Worm (Caenorhabditis elegans) whole organism, young adult: Measurements from ENCODE around the gene hsp-110.

ENCODE experiments used
- B0019.2 ChIP-seq: fragments of 200-800 bp; sonication (Bioruptor generic); conservative IDR thresholded peaks from 2 replicates; pipeline ENCODE4 v1.3.6; 2022; ENCODE audit warnings: missing genetic modification reagents, missing genetic modification characterization, missing compliant biosample characterization
- B0261.1 ChIP-seq: sonication (generic microtip); optimal IDR thresholded peaks from 2 replicates; lab custom pipeline; 2016; ENCODE audit warnings: mild to moderate bottlenecking, missing genetic modification characterization, moderate library complexity, missing compliant biosample characterization
- F37B4.10 ChIP-seq: fragments of 200-800 bp; sonication (Bioruptor generic); IDR thresholded peaks from 2 replicates; pipeline ENCODE4 v1.3.6; 2022; ENCODE audit warnings: missing genetic modification characterization, missing compliant biosample characterization
- F39B2.1 ChIP-seq: fragments of 200-800 bp; sonication (Bioruptor generic); IDR thresholded peaks from 2 replicates; pipeline ENCODE4 v1.3.6; 2022; ENCODE audit warnings: missing genetic modification reagents, missing genetic modification characterization, missing compliant biosample characterization
- F55B11.4 ChIP-seq: sonication (generic microtip); optimal IDR thresholded peaks from 2 replicates; lab custom pipeline; 2016; ENCODE audit warnings: missing compliant biosample characterization, missing genetic modification characterization, borderline replicate concordance; ENCODE audit not compliant: insufficient read depth
- F57A8.1 ChIP-seq: fragments of 200-800 bp; sonication (Bioruptor generic); optimal IDR thresholded peaks from 2 replicates; lab custom pipeline; 2018; ENCODE audit warnings: mild to moderate bottlenecking, missing genetic modification characterization, moderate library complexity, missing compliant biosample characterization
- T07F8.4 ChIP-seq: sonication (generic microtip); optimal IDR thresholded peaks from 2 replicates; lab custom pipeline; 2016; ENCODE audit warnings: mild to moderate bottlenecking, missing genetic modification characterization, moderate library complexity, missing compliant biosample characterization
- T26A5.8 ChIP-seq: sonication (generic microtip); optimal IDR thresholded peaks from 2 replicates; lab custom pipeline; 2016; ENCODE audit warnings: missing genetic modification characterization, missing compliant biosample characterization
- Y53F4B.3 ChIP-seq: fragments of 200-800 bp; sonication (Bioruptor generic); IDR thresholded peaks from 2 replicates; pipeline ENCODE4 v1.3.6; 2022; ENCODE audit warnings: missing genetic modification reagents, missing genetic modification characterization, missing compliant biosample characterization
- Y79H2A.3 ChIP-seq: fragments of 200-800 bp; sonication (Bioruptor generic); conservative IDR thresholded peaks from 2 replicates; pipeline ENCODE4 v1.3.6; 2022; ENCODE audit warnings: missing genetic modification reagents, missing genetic modification characterization, missing compliant biosample characterization
- atf-7 ChIP-seq: sonication (generic microtip); optimal IDR thresholded peaks from 2 replicates; lab custom pipeline; 2017; ENCODE audit warnings: mild to moderate bottlenecking, missing genetic modification characterization, missing compliant biosample characterization
- athp-1 ChIP-seq: sonication (generic microtip); optimal IDR thresholded peaks from 2 replicates; lab custom pipeline; 2017; ENCODE audit warnings: mild to moderate bottlenecking, missing genetic modification characterization, missing compliant biosample characterization
- ceh-40 ChIP-seq: fragments of 200-800 bp; sonication (Bioruptor generic); IDR thresholded peaks from 2 replicates; pipeline ENCODE4 v1.3.6; 2022; ENCODE audit warnings: missing genetic modification characterization, missing compliant biosample characterization
- ceh-91 ChIP-seq: fragments of 200-800 bp; sonication (Bioruptor generic); IDR thresholded peaks from 2 replicates; pipeline ENCODE4 v1.3.6; 2022; ENCODE audit warnings: missing genetic modification reagents, missing genetic modification characterization, missing compliant biosample characterization
- dox-1 ChIP-seq: fragments of 200-800 bp; sonication (Bioruptor generic); IDR thresholded peaks from 2 replicates; pipeline ENCODE4 v1.3.6; 2022; ENCODE audit warnings: missing genetic modification reagents, missing genetic modification characterization, missing compliant biosample characterization
- egl-18 ChIP-seq: fragments of 200-800 bp; sonication (Bioruptor generic); IDR thresholded peaks from 2 replicates; pipeline ENCODE4 v1.3.6; 2022; ENCODE audit warnings: missing genetic modification reagents, missing genetic modification characterization, missing compliant biosample characterization
- egl-44 ChIP-seq: fragments of 200-800 bp; sonication (Bioruptor generic); IDR thresholded peaks from 2 replicates; pipeline ENCODE4 v1.3.6; 2022; ENCODE audit warnings: missing genetic modification reagents, missing genetic modification characterization, missing compliant biosample characterization
- egrh-3 ChIP-seq: fragments of 200-800 bp; sonication (Bioruptor generic); IDR thresholded peaks from 2 replicates; pipeline ENCODE4 v1.3.6; 2022; ENCODE audit warnings: missing genetic modification reagents, missing genetic modification characterization, missing compliant biosample characterization
- ets-4 ChIP-seq: fragments of 200-800 bp; sonication (Bioruptor generic); optimal IDR thresholded peaks from 2 replicates; lab custom pipeline; 2018; ENCODE audit warnings: mild to moderate bottlenecking, missing genetic modification characterization, missing compliant biosample characterization
- fkh-3 ChIP-seq: sonication (generic microtip); optimal IDR thresholded peaks from 2 replicates; lab custom pipeline; 2016; ENCODE audit warnings: mild to moderate bottlenecking, missing genetic modification characterization, missing compliant biosample characterization
- hlh-12 ChIP-seq: sonication (generic microtip); optimal IDR thresholded peaks from 2 replicates; lab custom pipeline; 2016; ENCODE audit warnings: missing genetic modification characterization, missing compliant biosample characterization
- hmg-1.2 ChIP-seq: fragments of 200-800 bp; sonication (Bioruptor generic); IDR thresholded peaks from 2 replicates; pipeline ENCODE4 v1.3.6; 2022; ENCODE audit warnings: missing genetic modification reagents, missing genetic modification characterization, missing compliant biosample characterization
- hmg-20 ChIP-seq: fragments of 200-800 bp; sonication (Bioruptor generic); IDR thresholded peaks from 2 replicates; pipeline ENCODE4 v1.3.6; 2022; ENCODE audit warnings: missing genetic modification reagents, missing genetic modification characterization, missing compliant biosample characterization
- hsf-1 ChIP-seq: fragments of 200-800 bp; sonication (Bioruptor generic); IDR thresholded peaks from 2 replicates; pipeline ENCODE4 v1.3.6; 2022; ENCODE audit warnings: missing genetic modification reagents, missing genetic modification characterization, missing compliant biosample characterization
- let-607 ChIP-seq, 2 experiments: fragments of 200-800 bp in 1 of 2; sonication (Bioruptor generic) in 1 of 2; sonication (generic microtip) in 1 of 2; optimal IDR thresholded peaks; 2 replicates each; lab custom pipeline; 2016 to 2018; ENCODE audit warnings: mild to moderate bottlenecking in 2 of 2, missing compliant biosample characterization in 2 of 2, missing genetic modification characterization in 2 of 2, moderate library complexity in 2 of 2, missing genotype in 1 of 2
- lin-35 ChIP-seq, 3 experiments: fragments of 150-350 bp in 2 of 3; sonication (generic microtip) in 1 of 3; optimal IDR thresholded peaks; 2 replicates each; lab custom pipeline; 2014 to 2018; ENCODE audit warnings: missing biosample characterization in 3 of 3, missing genetic modification characterization in 3 of 3, missing genetic modification reagents in 3 of 3
- lin-54 ChIP-seq: fragments of 200-800 bp; sonication (Bioruptor generic); optimal IDR thresholded peaks from 2 replicates; lab custom pipeline; 2018; ENCODE audit warnings: mild to moderate bottlenecking, missing genetic modification characterization, missing compliant biosample characterization
- lir-1 ChIP-seq: fragments of 200-800 bp; sonication (Bioruptor generic); conservative IDR thresholded peaks from 2 replicates; pipeline ENCODE4 v1.3.6; 2022; ENCODE audit warnings: missing genetic modification reagents, missing genetic modification characterization, missing compliant biosample characterization
- madf-10 ChIP-seq: sonication (generic microtip); optimal IDR thresholded peaks from 2 replicates; lab custom pipeline; 2016; ENCODE audit warnings: mild to moderate bottlenecking, missing genetic modification characterization, missing compliant biosample characterization
- nfya-1 ChIP-seq: sonication (generic microtip); optimal IDR thresholded peaks from 2 replicates; lab custom pipeline; 2017; ENCODE audit warnings: antibody characterized with exemption, missing compliant biosample characterization, missing genetic modification characterization, borderline replicate concordance; ENCODE audit not compliant: insufficient read depth
- nfya-2 ChIP-seq: fragments of 200-800 bp; sonication (Bioruptor generic); IDR thresholded peaks from 2 replicates; pipeline ENCODE4 v1.3.6; 2022; ENCODE audit warnings: missing genetic modification reagents, missing genetic modification characterization, missing compliant biosample characterization
- nhr-179 ChIP-seq: sonication (generic microtip); optimal IDR thresholded peaks from 2 replicates; lab custom pipeline; 2016; ENCODE audit warnings: mild to moderate bottlenecking, missing genetic modification characterization, missing compliant biosample characterization
- nhr-27 ChIP-seq: fragments of 200-800 bp; sonication (Bioruptor generic); optimal IDR thresholded peaks from 2 replicates; lab custom pipeline; 2018; ENCODE audit warnings: mild to moderate bottlenecking, missing genetic modification characterization, moderate library complexity, missing compliant biosample characterization
- rcor-1 ChIP-seq: fragments of 200-800 bp; sonication (Bioruptor generic); IDR thresholded peaks from 2 replicates; pipeline ENCODE4 v1.3.6; 2022; ENCODE audit warnings: missing genetic modification reagents, missing genetic modification characterization, missing compliant biosample characterization
- repo-1 ChIP-seq: sonication (generic microtip); optimal IDR thresholded peaks from 2 replicates; lab custom pipeline; 2017; ENCODE audit warnings: mild to moderate bottlenecking, missing genetic modification characterization, missing compliant biosample characterization
- sea-2 ChIP-seq: fragments of 200-800 bp; sonication (Bioruptor generic); IDR thresholded peaks from 2 replicates; pipeline ENCODE4 v1.3.6; 2022; ENCODE audit warnings: missing genetic modification characterization, missing compliant biosample characterization
- snpc-3.4 ChIP-seq: sonication (generic microtip); optimal IDR thresholded peaks from 2 replicates; lab custom pipeline; 2017; ENCODE audit warnings: missing genetic modification characterization, mild to moderate bottlenecking, missing compliant biosample characterization, antibody characterized with exemption, moderate library complexity, missing genotype, missing genetic modification reagents
- somi-1 ChIP-seq: fragments of 200-800 bp; sonication (Bioruptor generic); optimal IDR thresholded peaks from 2 replicates; lab custom pipeline; 2018; ENCODE audit warnings: mild to moderate bottlenecking, missing genetic modification characterization, missing compliant biosample characterization
- tbx-9 ChIP-seq: sonication (generic microtip); optimal IDR thresholded peaks from 2 replicates; lab custom pipeline; 2016; ENCODE audit warnings: borderline replicate concordance, missing genetic modification characterization, inconsistent platforms, missing compliant biosample characterization
- tlf-1 ChIP-seq: fragments of 200-800 bp; sonication (Bioruptor generic); optimal IDR thresholded peaks from 2 replicates; lab custom pipeline; 2018; ENCODE audit warnings: mild to moderate bottlenecking, missing genetic modification characterization, missing compliant biosample characterization
- unc-62 ChIP-seq: fragments of 150-350 bp; optimal IDR thresholded peaks from 2 replicates; lab custom pipeline; 2014; ENCODE audit warnings: missing biosample characterization, missing genetic modification reagents, missing genetic modification characterization
- ztf-25 ChIP-seq: fragments of 200-800 bp; sonication (Bioruptor generic); IDR thresholded peaks from 2 replicates; pipeline ENCODE4 v1.3.6; 2022; ENCODE audit warnings: missing genetic modification reagents, missing genetic modification characterization, missing compliant biosample characterization
- ztf-26 ChIP-seq: sonication (generic microtip); optimal IDR thresholded peaks from 2 replicates; lab custom pipeline; 2017; ENCODE audit warnings: missing genetic modification characterization, missing compliant biosample characterization
- ztf-6 ChIP-seq: fragments of 200-800 bp; sonication (Bioruptor generic); IDR thresholded peaks from 2 replicates; pipeline ENCODE4 v1.3.6; 2022; ENCODE audit warnings: missing genetic modification reagents, missing genetic modification characterization, missing compliant biosample characterization

hsp-110 gene

DNA sequence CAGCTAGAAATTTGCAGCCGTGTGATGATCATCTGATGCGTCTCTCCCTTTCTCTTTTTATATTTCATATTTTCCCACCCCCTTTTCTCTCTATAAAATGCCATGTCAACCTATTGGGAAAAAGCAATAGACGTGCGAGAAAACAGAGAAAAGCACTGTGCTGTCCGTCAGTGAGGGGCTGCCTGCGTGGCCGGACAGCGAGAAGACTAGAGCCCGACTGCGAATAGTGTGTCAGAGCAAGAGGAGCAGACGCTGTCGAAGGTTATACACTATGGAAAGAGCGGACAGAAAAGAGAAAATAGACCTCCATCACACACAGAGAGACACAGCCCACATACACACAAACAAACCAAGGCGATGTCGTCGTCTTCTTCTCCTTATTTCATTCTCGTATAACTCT lies 21.6 kb downstream of the hsp-110 start (continued):
- no peak for TF ChIP-seq nhr-179 (tag; lab: Kevin White, UChicago)
- TF ChIP-seq, all 124 proteins: peak for 42

DNA sequence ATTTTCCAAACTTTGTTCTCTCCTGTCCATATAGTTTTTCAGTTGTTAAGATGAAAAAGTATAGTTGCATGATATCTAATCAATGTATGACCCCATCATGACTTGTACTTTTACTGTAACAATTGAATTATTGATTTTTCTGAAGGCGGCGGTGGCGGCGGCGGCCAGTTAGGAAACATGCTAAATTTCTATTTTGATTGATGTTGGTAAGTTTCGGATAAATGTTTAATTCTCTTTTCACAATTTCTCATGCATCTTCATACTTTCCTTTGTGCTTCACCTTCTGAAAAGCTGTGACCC lies 28.8 kb downstream of the hsp-110 start, which contains the start of gene sor-1:
TSS of gene sor-1 (plus strand) at position 201 of the 300 bp plus-strand sequence.
- TF ChIP-seq T07F8.4 (tag; lab: Kevin White, UChicago), result no peak
- TF ChIP-seq egl-44 (GFP tag; lab: Robert Waterston, UW), result no peak
- TF ChIP-seq let-607 (tag; optimal IDR thresholded peaks at IDR 0.05; lab: Kevin White, UChicago), result no peak
- no peak for TF ChIP-seq atf-7
- TF ChIP-seq nfya-2 (GFP tag; lab: Robert Waterston, UW), result no peak
- TF ChIP-seq T26A5.8, result no peak
- TF ChIP-seq lir-1 (GFP tag; lab: Robert Waterston, UW), result no peak
- no peak for TF ChIP-seq rcor-1
- TF ChIP-seq fkh-3 (tag; lab: Kevin White, UChicago), result no peak
- no peak for TF ChIP-seq F39B2.1 (GFP tag; lab: Robert Waterston, UW)
- TF ChIP-seq nhr-27, result no peak

DNA sequence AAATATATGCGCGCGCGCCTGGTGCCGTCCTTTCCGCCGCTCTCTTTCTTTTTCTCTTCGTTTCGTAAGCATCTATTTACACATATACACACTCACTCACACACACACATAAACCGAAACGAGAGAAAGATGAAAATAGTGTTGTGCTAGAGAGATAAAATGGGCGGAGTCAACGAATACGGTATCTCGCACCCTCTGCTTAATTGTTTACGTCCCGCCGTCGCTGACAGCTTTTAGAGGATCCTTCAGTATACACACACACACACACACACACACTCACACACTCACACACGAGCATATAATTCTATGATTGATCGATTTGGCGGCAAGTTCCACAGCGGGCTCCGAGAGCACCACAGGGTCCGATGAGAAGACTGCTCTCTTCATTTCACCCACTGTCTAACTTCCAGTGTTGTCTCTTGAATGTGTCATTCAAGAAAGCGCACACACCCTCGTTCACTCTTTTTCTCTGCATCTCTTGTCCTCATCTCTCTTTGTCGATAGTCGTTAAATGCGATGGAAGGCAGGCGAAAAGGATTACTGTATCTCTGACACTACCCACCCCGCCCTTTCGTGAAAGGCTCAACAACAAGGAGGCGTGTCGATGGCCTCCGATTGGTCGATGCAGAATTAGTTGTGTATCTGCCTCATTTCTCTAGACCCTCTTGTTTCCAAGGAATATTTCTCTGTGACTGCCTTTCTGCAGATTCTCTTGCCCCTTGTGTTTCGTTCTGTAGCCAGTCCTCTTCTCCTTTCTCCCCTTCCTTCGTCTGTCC lies 29.3 kb downstream of the hsp-110 start:
- TF ChIP-seq dox-1 (GFP tag; lab: Robert Waterston, UW), result peak; percentile 83
- peak; percentile 64 for TF ChIP-seq ets-4 (GFP tag; lab: Kevin White, UChicago)
- TF ChIP-seq ztf-6 (GFP tag; lab: Robert Waterston, UW), result no peak
- TF ChIP-seq snpc-3.4 (tag; lab: Kevin White, UChicago), result no peak
- TF ChIP-seq F37B4.10, result no peak
- TF ChIP-seq lir-1 (GFP tag; lab: Robert Waterston, UW), result peak; percentile 66
- TF ChIP-seq ztf-25 (GFP tag; lab: Robert Waterston, UW), result no peak
- no peak for TF ChIP-seq Y53F4B.3
- peak; percentile 79 for TF ChIP-seq atf-7
- TF ChIP-seq Y79H2A.3, result no peak
- no peak for TF ChIP-seq egl-18 (GFP tag; lab: Robert Waterston, UW)
- TF ChIP-seq somi-1, result peak; percentile 42
- TF ChIP-seq sea-2 (GFP tag; lab: Robert Waterston, UW), result no peak
- TF ChIP-seq F55B11.4 (tag; lab: Kevin White, UChicago), result no peak
- TF ChIP-seq hmg-20 (GFP tag; lab: Robert Waterston, UW), result no peak
- no peak for TF ChIP-seq tbx-9 (tag; lab: Kevin White, UChicago)
- no peak for TF ChIP-seq hsf-1
- TF ChIP-seq ceh-91 (GFP tag; lab: Robert Waterston, UW), result no peak
- peak; percentile 62 for TF ChIP-seq lin-54 (GFP tag; lab: Kevin White, UChicago)
- no peak for TF ChIP-seq nhr-179 (tag; lab: Kevin White, UChicago)
- TF ChIP-seq F57A8.1, result no peak
- no peak for TF ChIP-seq B0261.1 (tag; lab: Kevin White, UChicago)
- peak; percentile 24 for TF ChIP-seq ztf-26 (tag; lab: Kevin White, UChicago)
- TF ChIP-seq hlh-12 (tag; lab: Kevin White, UChicago), result no peak
- peak; percentile 82 for TF ChIP-seq repo-1
- TF ChIP-seq athp-1, result peak; percentile 47
- TF ChIP-seq lin-35 (GFP tag; optimal IDR thresholded peaks at IDR 0.05; lab: Kevin White, UChicago), result peak in 1 of 3 experiments; percentile 81
- TF ChIP-seq B0019.2 (GFP tag; lab: Robert Waterston, UW), result no peak
- no peak for TF ChIP-seq ceh-40 (GFP tag; lab: Robert Waterston, UW)
- peak; percentile 81 for TF ChIP-seq hmg-1.2 (GFP tag; lab: Robert Waterston, UW)
- TF ChIP-seq tlf-1 (GFP tag; lab: Kevin White, UChicago), result peak; percentile 70
- peak; percentile 75 for TF ChIP-seq madf-10 (tag; lab: Kevin White, UChicago)
- no peak for TF ChIP-seq nfya-1 (tag; lab: Kevin White, UChicago)
- no peak for TF ChIP-seq T26A5.8
- peak; percentile 32 for TF ChIP-seq unc-62 (GFP tag; lab: Kevin White, UChicago)
- no peak for TF ChIP-seq egrh-3 (GFP tag; lab: Robert Waterston, UW)
